Fruit fly (Drosophila melanogaster) Kc167 (cell line): ENCODE measurements around the gene CG14803.

ENCODE experiments used
- Myc ChIP-seq: fragments of >200 bp; optimal IDR thresholded peaks from 2 replicates; lab custom pipeline; 2017; ENCODE audit warnings: missing external identifiers
- Sin3A ChIP-seq: fragments of >200 bp; optimal IDR thresholded peaks from 2 replicates; lab custom pipeline; 2018; ENCODE audit warnings: missing external identifiers
- h ChIP-seq: fragments of >200 bp; optimal IDR thresholded peaks from 3 replicates; lab custom pipeline; 2018; ENCODE audit warnings: missing external identifiers
- insv ChIP-seq: fragments of >200 bp; optimal IDR thresholded peaks from 3 replicates; lab custom pipeline; 2018; ENCODE audit warnings: missing external identifiers
- psq ChIP-seq: fragments of >200 bp; optimal IDR thresholded peaks from 2 replicates; lab custom pipeline; 2017; ENCODE audit warnings: missing external identifiers

DNA sequence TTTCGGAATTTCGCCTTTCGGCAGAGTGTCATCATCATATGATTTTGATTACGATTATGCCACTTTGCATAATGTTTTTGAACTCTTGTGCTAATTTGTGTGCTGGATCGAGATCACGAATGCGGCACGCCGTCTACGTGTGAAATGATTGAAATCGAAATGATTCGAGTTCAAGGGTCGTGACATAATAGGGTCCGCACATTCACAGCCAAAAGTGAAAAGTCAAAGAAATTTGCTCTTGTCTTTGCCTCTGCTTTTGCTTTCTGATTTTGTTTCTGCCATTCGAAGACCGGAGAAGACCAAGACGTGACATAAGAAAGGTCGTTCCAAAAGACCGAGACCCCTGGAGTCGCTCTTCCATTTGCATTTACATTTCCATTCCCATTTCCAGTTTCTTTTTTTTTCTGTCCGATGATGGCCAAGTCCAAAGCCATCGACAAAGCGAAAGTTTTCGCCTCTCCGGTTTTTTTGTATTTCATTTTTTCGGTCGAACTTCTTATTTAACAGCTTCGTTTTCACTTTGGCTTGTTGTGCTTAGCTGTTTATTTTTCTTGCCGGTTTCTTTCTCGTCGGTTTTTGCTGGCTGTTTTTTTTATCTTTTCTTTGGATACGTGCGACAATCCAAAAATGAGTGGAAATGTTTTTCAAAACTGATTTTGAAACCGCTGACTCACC lies 33.8 kb upstream of the CG14803 start:
- no peak for TF ChIP-seq insv (lab: Kevin White, UChicago)
- TF ChIP-seq h = no peak
- TF ChIP-seq psq = no peak
- no peak for TF ChIP-seq Sin3A (lab: Kevin White, UChicago)
- TF ChIP-seq Myc = no peak
